Worm (Caenorhabditis elegans) whole organism, mixed stage, embryonic: ENCODE data around the gene pfn-3.

Experiments
- M03D4.4 ChIP-seq: sonication (generic microtip); optimal IDR thresholded peaks from 2 replicates; lab custom pipeline; 2017; ENCODE audit warnings: mild to moderate bottlenecking, missing genetic modification characterization, missing compliant biosample characterization
- ces-1 ChIP-seq: fragments of 150-350 bp; optimal IDR thresholded peaks from 2 replicates; lab custom pipeline; 2014; ENCODE audit warnings: missing biosample characterization, missing genetic modification reagents, missing genetic modification characterization
- elt-1 ChIP-seq: sonication (generic microtip); optimal IDR thresholded peaks from 2 replicates; lab custom pipeline; 2017; ENCODE audit warnings: missing genetic modification characterization, mild to moderate bottlenecking, missing compliant biosample characterization, antibody characterized with exemption, moderate library complexity, borderline replicate concordance; ENCODE audit not compliant: insufficient read depth
- lsy-2 ChIP-seq: fragments of 150-350 bp; optimal IDR thresholded peaks from 2 replicates; lab custom pipeline; 2014; ENCODE audit warnings: missing biosample characterization, missing genetic modification characterization
- snpc-4 ChIP-seq: fragments of 150-350 bp; optimal IDR thresholded peaks from 2 replicates; lab custom pipeline; 2014; ENCODE audit warnings: missing biosample characterization, missing genetic modification characterization
- ztf-11 ChIP-seq: fragments of 150-350 bp; optimal IDR thresholded peaks from 2 replicates; lab custom pipeline; 2014; ENCODE audit warnings: missing biosample characterization, missing genetic modification characterization

DNA sequence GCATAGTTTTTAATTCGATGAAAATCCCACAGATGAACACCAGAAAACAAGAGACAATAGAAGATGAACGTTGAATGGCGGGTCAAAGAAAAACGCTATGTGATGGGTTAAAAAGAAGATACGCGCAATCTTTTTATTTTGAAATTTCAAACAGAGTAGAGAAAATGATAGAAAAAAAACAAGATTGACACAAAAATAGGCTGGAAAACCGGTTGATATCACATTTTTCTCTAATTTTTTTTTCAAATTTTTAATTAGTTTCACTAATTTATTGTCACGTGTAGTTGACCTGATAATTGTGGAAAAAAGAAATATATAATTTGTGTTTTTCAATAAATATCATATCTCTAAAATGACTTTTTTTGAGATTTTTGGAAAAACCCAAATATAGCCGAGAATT, 43.7 kb upstream of the pfn-3 start, which contains the start of gene C05D9.9:
- TF ChIP-seq ces-1 (GFP tag; lab: Kevin White, UChicago), result no peak
- no peak for TF ChIP-seq elt-1
- TF ChIP-seq ztf-11, result no peak
- no peak for TF ChIP-seq snpc-4
- no peak for TF ChIP-seq M03D4.4 (tag; lab: Kevin White, UChicago)
- TF ChIP-seq lsy-2 (tag; lab: Kevin White, UChicago), result no peak
